Worm (Caenorhabditis elegans): ENCODE data around the gene zhit-1.

Gene zhit-1

ce11 chrV:5559882-5560281 is 36.5 kb downstream of the zhit-1 start:
- no peak for TF ChIP-seq lsy-2 (tag; optimal IDR thresholded peaks at IDR 0.05)

- TF ChIP-seq M03D4.4 (tag; optimal IDR thresholded peaks at IDR 0.05) (no peak), ham-2 (GFP tag; optimal IDR thresholded peaks at IDR 0.05) (no peak), drap-1 (GFP tag; optimal IDR thresholded peaks at IDR 0.05) (no peak)
Measured at ce11 chrV:5558590-5558989, 37.8 kb downstream of the zhit-1 start, which contains the start of gene glb-5. Gene glb-5 (plus strand): TSS chrV:5558890.

- TF ChIP-seq ceh-83 (GFP tag; optimal IDR thresholded peaks at IDR 0.05): no peak
- TF ChIP-seq zip-8 (tag; optimal IDR thresholded peaks at IDR 0.05): peak; percentile 75
- no peak for TF ChIP-seq nhr-2 (tag; optimal IDR thresholded peaks at IDR 0.05)
- no peak for TF ChIP-seq tbx-8 (GFP tag; optimal IDR thresholded peaks at IDR 0.05)
- TF ChIP-seq ceh-43 (GFP tag; optimal IDR thresholded peaks at IDR 0.05): no peak
- TF ChIP-seq ham-2 (GFP tag; optimal IDR thresholded peaks at IDR 0.05): no peak
Measured at ce11 chrV:5548497-5548896, 47.9 kb downstream of the zhit-1 start.

- TF ChIP-seq zip-8 (tag; optimal IDR thresholded peaks at IDR 0.05) (no peak), ceh-83 (GFP tag; optimal IDR thresholded peaks at IDR 0.05) (no peak), unc-39 (tag; optimal IDR thresholded peaks at IDR 0.05) (no peak), nhr-28 (tag; optimal IDR thresholded peaks at IDR 0.05) (no peak), mep-1 (tag; optimal IDR thresholded peaks at IDR 0.05) (no peak), M03D4.4 (tag; optimal IDR thresholded peaks at IDR 0.05) (no peak), nhr-2 (tag; optimal IDR thresholded peaks at IDR 0.05) (no peak), pha-4 (tag; optimal IDR thresholded peaks at IDR 0.05) (no peak), drap-1 (GFP tag; optimal IDR thresholded peaks at IDR 0.05) (no peak)
Measured at ce11 chrV:5548051-5548450, 48.3 kb downstream of the zhit-1 start, which contains the start of gene ugt-48. Gene ugt-48 (minus strand): TSS chrV:5548062.

Data from whole organism, mixed stage, embryonic.